Fruit fly (Drosophila melanogaster) whole organism, prepupa: ENCODE measurements around the gene CG43390.

ENCODE experiments used
- CG10669 ChIP-seq: fragments of 200-800 bp; sonication (Bioruptor generic); optimal IDR thresholded peaks from 3 replicates; lab custom pipeline; 2018; ENCODE audit warnings: missing biosample characterization, mild to moderate bottlenecking, missing genetic modification characterization, moderate library complexity
- CG6163 ChIP-seq: fragments of 200-800 bp; sonication (Bioruptor generic); IDR thresholded peaks from 3 replicates; pipeline ENCODE4 v1.3.6; 2022; ENCODE audit warnings: missing biosample characterization, missing genetic modification characterization
- CG6276 ChIP-seq: fragments of 200-800 bp; sonication (Bioruptor generic); optimal IDR thresholded peaks from 2 replicates; lab custom pipeline; 2017; ENCODE audit warnings: missing biosample characterization, mild to moderate bottlenecking, missing genetic modification characterization
- dac ChIP-seq: fragments of 200-800 bp; sonication (Bioruptor generic); optimal IDR thresholded peaks from 2 replicates; lab custom pipeline; 2017; ENCODE audit warnings: missing biosample characterization, mild to moderate bottlenecking, missing genetic modification characterization
- net ChIP-seq: fragments of 200-800 bp; sonication (Bioruptor generic); optimal IDR thresholded peaks from 3 replicates; lab custom pipeline; 2016; ENCODE audit warnings: missing biosample characterization, missing genetic modification characterization
- svp ChIP-seq: fragments of 200-800 bp; sonication (Bioruptor generic); peaks from one replicate; lab custom pipeline; 2016; ENCODE audit warnings: missing biosample characterization, missing genetic modification characterization

DNA sequence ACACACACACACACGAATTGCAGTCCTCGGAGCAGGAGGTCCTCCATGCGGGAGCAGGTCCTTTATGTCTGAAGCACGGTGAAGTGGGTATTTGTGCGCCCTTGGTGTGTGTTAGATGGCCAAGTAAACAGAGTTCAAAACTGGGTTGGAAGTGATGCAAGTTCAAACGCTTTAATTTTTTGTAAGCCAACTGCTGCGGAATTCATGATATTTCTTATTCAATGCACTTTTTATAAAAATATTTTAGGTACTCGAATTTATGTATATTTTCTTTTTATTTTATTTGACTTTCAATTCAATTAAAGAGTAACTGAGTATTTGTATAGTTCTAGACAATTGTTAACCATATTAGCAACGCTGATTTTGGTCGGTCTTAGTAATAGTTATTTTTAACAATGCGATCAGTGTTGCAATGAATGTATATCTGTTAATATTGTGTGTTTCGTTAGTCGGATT, 20.2 kb upstream of the CG43390 start, which contains the start of the genes CG14137 and CG46394:
- TF ChIP-seq dac (GFP tag; lab: Kevin White, UChicago) (no peak), CG6276 (GFP tag; lab: Kevin White, UChicago) (no peak), net (no peak), CG6163 (GFP tag; lab: Robert Waterston, UW) (no peak), CG10669 (GFP tag; lab: Kevin White, UChicago) (no peak), svp (no peak)
